Worm (Caenorhabditis elegans) whole organism, early embryonic: ENCODE data around the gene kvs-1.

Experiments
- B0310.2 ChIP-seq: sonication (generic microtip); optimal IDR thresholded peaks from 2 replicates; lab custom pipeline; 2016; ENCODE audit warnings: mild to moderate bottlenecking, missing genetic modification characterization, missing compliant biosample characterization
- ama-1 ChIP-seq: fragments of 150-350 bp; optimal IDR thresholded peaks from 2 replicates; lab custom pipeline; 2014
- ets-7 ChIP-seq: sonication (generic microtip); optimal IDR thresholded peaks from 2 replicates; lab custom pipeline; 2016; ENCODE audit warnings: missing genotype, missing genetic modification characterization, missing compliant biosample characterization
- flt-1 ChIP-seq: fragments of 200-800 bp; sonication (Bioruptor generic); IDR thresholded peaks from 2 replicates; pipeline ENCODE4 v1.3.6; 2022; ENCODE audit warnings: missing genetic modification characterization, missing compliant biosample characterization
- hmg-4 ChIP-seq: fragments of 200-800 bp; sonication (Bioruptor generic); optimal IDR thresholded peaks from 2 replicates; lab custom pipeline; 2018; ENCODE audit warnings: mild to moderate bottlenecking, missing genetic modification characterization, missing compliant biosample characterization
- hnd-1 ChIP-seq: sonication (generic microtip); optimal IDR thresholded peaks from 2 replicates; lab custom pipeline; 2016; ENCODE audit warnings: missing genetic modification characterization, missing compliant biosample characterization

- TF ChIP-seq ama-1 (lab: Kevin White, UChicago), result no peak
- no peak for TF ChIP-seq ets-7 (tag; lab: Kevin White, UChicago)
- no peak for TF ChIP-seq hnd-1
- no peak for TF ChIP-seq hmg-4 (GFP tag; lab: Kevin White, UChicago)
- no peak for TF ChIP-seq flt-1 (GFP tag; lab: Robert Waterston, UW)
- TF ChIP-seq B0310.2 (tag; lab: Kevin White, UChicago), result no peak
These were observed 36.3 kb downstream of the kvs-1 start, which contains the start of gene F27D9.7 for ce11 chrX:7670655-7671054.
